Worm (Caenorhabditis elegans): ENCODE data around the gene T28F3.8.

T28F3.8 gene

DNA sequence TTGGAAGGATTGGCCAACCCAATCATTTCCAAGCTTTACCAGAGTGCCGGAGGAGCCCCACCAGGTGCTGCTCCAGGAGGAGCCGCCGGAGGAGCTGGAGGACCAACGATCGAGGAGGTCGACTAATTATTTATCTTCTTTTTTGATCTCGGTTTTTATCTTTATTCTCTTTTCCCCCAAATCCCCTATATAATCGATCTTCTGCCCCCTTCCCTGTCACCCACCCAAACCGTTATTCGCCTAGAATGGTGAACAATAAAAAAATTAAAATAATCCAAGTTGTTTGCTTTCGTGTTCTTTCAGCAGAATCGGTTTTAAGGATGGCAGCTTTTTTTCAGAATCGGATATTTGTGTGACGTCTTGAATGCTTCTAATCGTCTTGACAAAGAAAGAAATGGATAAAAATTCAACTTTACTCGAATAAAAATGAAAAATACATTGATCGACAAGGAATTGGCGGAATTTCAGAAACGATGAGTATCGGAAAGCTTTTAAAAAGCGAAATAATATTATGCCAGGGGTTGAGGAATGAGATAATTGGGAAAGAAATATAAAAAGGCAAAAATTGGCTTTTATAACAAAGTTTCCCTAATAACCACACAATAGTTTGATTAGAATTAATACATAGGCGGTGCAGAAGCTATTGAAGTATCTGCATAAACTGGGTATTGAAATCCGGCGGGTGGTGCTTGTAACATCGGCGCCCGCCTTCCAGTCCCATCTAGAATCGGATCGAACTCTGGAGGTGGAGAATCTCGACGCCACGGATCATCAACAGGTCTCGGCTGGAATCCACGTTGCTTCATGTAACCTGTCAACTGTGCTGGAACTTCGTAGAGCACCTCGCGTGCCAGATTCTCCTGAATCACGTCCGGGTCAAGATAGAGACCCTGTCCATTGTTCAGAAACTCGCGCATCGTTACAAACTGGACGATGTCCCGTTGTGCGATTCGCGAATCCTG lies 25.8 kb downstream of the T28F3.8 start (continued):
- TF ChIP-seq elt-2 (tag; optimal IDR thresholded peaks at IDR 0.05) (peak; percentile 59), unc-30 (tag; optimal IDR thresholded peaks at IDR 0.05) (peak; percentile 61), nhr-90 (tag; optimal IDR thresholded peaks at IDR 0.05; ENCODE audit: poor library complexity) (peak; percentile 62), ceh-8 (GFP tag; optimal IDR thresholded peaks at IDR 0.05) (peak; percentile 15), nhr-84 (tag; optimal IDR thresholded peaks at IDR 0.05) (no peak), nhr-11 (tag; optimal IDR thresholded peaks at IDR 0.05) (no peak), lin-15B (tag; optimal IDR thresholded peaks at IDR 0.05) (peak; percentile 14), swsn-7 (tag; optimal IDR thresholded peaks at IDR 0.05) (peak; percentile 72), egl-13 (tag; optimal IDR thresholded peaks at IDR 0.05) (peak; percentile 11), pag-3 (tag; optimal IDR thresholded peaks at IDR 0.05; ENCODE audit: borderline replicate concordance, insufficient read depth) (peak; percentile 25), ztf-11 (tag; optimal IDR thresholded peaks at IDR 0.05) (no peak), mep-1 (tag; optimal IDR thresholded peaks at IDR 0.05) (peak; percentile 91), elt-3 (tag; optimal IDR thresholded peaks at IDR 0.05) (peak in 1 of 6 experiments; percentile 44), alr-1 (tag; optimal IDR thresholded peaks at IDR 0.05; ENCODE audit: borderline replicate concordance) (no peak), lin-14 (GFP tag; optimal IDR thresholded peaks at IDR 0.05) (peak; percentile 40), zip-4 (GFP tag; optimal IDR thresholded peaks at IDR 0.05) (peak; percentile 27), efl-3 (GFP tag; optimal IDR thresholded peaks at IDR 0.05) (peak; percentile 2), skn-1 (tag; optimal IDR thresholded peaks at IDR 0.05) (peak; percentile 76), ama-1 (optimal IDR thresholded peaks at IDR 0.05) (peak; percentile 99), xbp-1 (tag; optimal IDR thresholded peaks at IDR 0.05) (peak; percentile 57), nhr-71 (tag; optimal IDR thresholded peaks at IDR 0.05) (peak; percentile 82), aha-1 (tag; optimal IDR thresholded peaks at IDR 0.05) (peak; percentile 29)

DNA sequence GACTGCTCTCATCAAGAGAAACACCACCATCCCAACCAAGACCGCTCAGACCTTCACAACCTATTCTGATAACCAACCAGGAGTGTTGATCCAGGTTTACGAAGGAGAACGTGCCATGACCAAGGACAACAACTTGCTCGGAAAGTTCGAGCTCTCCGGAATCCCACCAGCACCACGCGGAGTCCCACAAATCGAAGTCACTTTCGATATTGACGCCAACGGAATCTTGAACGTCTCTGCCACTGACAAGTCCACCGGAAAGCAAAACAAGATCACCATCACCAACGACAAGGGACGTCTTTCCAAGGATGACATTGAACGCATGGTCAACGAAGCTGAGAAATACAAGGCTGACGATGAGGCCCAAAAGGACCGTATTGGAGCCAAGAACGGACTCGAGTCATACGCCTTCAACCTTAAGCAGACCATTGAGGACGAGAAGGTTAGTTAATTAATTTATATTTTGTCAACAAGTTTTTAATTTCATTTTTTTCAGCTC lies 26.6 kb downstream of the T28F3.8 start:
- peak; percentile 86 for TF ChIP-seq nhr-85 (tag)
- peak in 1 of 2 experiments; percentile 0 for TF ChIP-seq lin-35 (GFP tag; optimal IDR thresholded peaks at IDR 0.05)
- TF ChIP-seq C16A3.4 (tag; optimal IDR thresholded peaks at IDR 0.05), result no peak
- TF ChIP-seq nhr-237 (tag; optimal IDR thresholded peaks at IDR 0.05), result no peak
- no peak for TF ChIP-seq ces-1 (GFP tag; optimal IDR thresholded peaks at IDR 0.05)
- TF ChIP-seq pax-3 (tag; optimal IDR thresholded peaks at IDR 0.05), result no peak
- no peak for TF ChIP-seq swsn-7 (tag; optimal IDR thresholded peaks at IDR 0.05)
- no peak for TF ChIP-seq ztf-11 (tag; optimal IDR thresholded peaks at IDR 0.05)
- no peak for TF ChIP-seq nhr-20 (tag; optimal IDR thresholded peaks at IDR 0.05)
- TF ChIP-seq hpl-2 (GFP tag; optimal IDR thresholded peaks at IDR 0.05), result no peak
- peak; percentile 9 for TF ChIP-seq fkh-8 (tag; optimal IDR thresholded peaks at IDR 0.05)
- no peak for TF ChIP-seq nhr-47 (tag; optimal IDR thresholded peaks at IDR 0.05)
- no peak for TF ChIP-seq snu-23 (GFP tag; optimal IDR thresholded peaks at IDR 0.05)
- TF ChIP-seq efl-3 (GFP tag; optimal IDR thresholded peaks at IDR 0.05), result no peak
- TF ChIP-seq efl-1 (optimal IDR thresholded peaks at IDR 0.05), result no peak
- peak in 1 of 2 experiments; percentile 66 for TF ChIP-seq efl-1 (GFP tag; optimal IDR thresholded peaks at IDR 0.05 in 1 of 2)
- no peak for TF ChIP-seq xbp-1 (tag; optimal IDR thresholded peaks at IDR 0.05)
- TF ChIP-seq ceh-90 (tag; optimal IDR thresholded peaks at IDR 0.05), result no peak
- TF ChIP-seq pqm-1 (tag; optimal IDR thresholded peaks at IDR 0.05), result no peak
- TF ChIP-seq lir-3 (tag; optimal IDR thresholded peaks at IDR 0.05; ENCODE audit: poor library complexity), result no peak
- TF ChIP-seq ama-1 (optimal IDR thresholded peaks at IDR 0.05), result no peak
- no peak for TF ChIP-seq nhr-84 (tag; optimal IDR thresholded peaks at IDR 0.05)
- TF ChIP-seq sox-4 (tag; optimal IDR thresholded peaks at IDR 0.05), result no peak
- TF ChIP-seq nhr-19 (GFP tag; conservative IDR thresholded peaks at IDR 0.05), result no peak
- TF ChIP-seq skn-1 (tag; optimal IDR thresholded peaks at IDR 0.05), result no peak
- peak; percentile 16 for TF ChIP-seq rnt-1 (tag; optimal IDR thresholded peaks at IDR 0.05)
- TF ChIP-seq elt-3 (tag; optimal IDR thresholded peaks at IDR 0.05), result no peak
- no peak for TF ChIP-seq mep-1 (tag; optimal IDR thresholded peaks at IDR 0.05)
- TF ChIP-seq sup-37 (GFP tag; optimal IDR thresholded peaks at IDR 0.05), result no peak
- TF ChIP-seq lsy-2 (tag; optimal IDR thresholded peaks at IDR 0.05), result peak in 1 of 2 experiments; percentile 11
- no peak for TF ChIP-seq aha-1 (tag; optimal IDR thresholded peaks at IDR 0.05)
- TF ChIP-seq nhr-77 (tag; optimal IDR thresholded peaks at IDR 0.05), result no peak
- no peak for TF ChIP-seq nhr-76 (tag; optimal IDR thresholded peaks at IDR 0.05)
- TF ChIP-seq mdl-1 (tag; optimal IDR thresholded peaks at IDR 0.05), result no peak
- TF ChIP-seq ztf-4 (tag; optimal IDR thresholded peaks at IDR 0.05), result no peak
